Fruit fly (Drosophila melanogaster) whole organism, embryonic: ENCODE measurements around the gene Gpo3.

Source experiments
- Awh ChIP-seq: fragments of 200-800 bp; sonication (Bioruptor generic); IDR thresholded peaks from 2 replicates; pipeline ENCODE4, ENCODE4 v1.3.6; 2022; ENCODE audit warnings: missing biosample characterization, missing genetic modification characterization
- BEAF-32 ChIP-seq: fragments of 200-800 bp; sonication (Bioruptor generic); optimal IDR thresholded peaks from 3 replicates; lab custom pipeline; 2017; ENCODE audit warnings: missing biosample characterization, missing genetic modification characterization, mild to moderate bottlenecking, moderate library complexity, missing genetic modification reagents
- Bteb2 ChIP-seq: fragments of 200-800 bp; sonication (Bioruptor generic); optimal IDR thresholded peaks from 2 replicates; lab custom pipeline; 2016; ENCODE audit warnings: missing biosample characterization, missing genetic modification characterization
- CG10366 ChIP-seq: fragments of 200-800 bp; sonication (Bioruptor generic); IDR thresholded peaks from 2 replicates; pipeline ENCODE4 v1.3.6; 2022; ENCODE audit warnings: missing biosample characterization, missing genetic modification characterization
- CG12299 ChIP-seq: fragments of 200-800 bp; sonication (Bioruptor generic); optimal IDR thresholded peaks from 2 replicates; lab custom pipeline; 2018; ENCODE audit warnings: missing biosample characterization, mild to moderate bottlenecking, missing genetic modification characterization
- CG1233 ChIP-seq: fragments of 200-800 bp; sonication (Bioruptor generic); optimal IDR thresholded peaks from 4 replicates; lab custom pipeline; 2018; ENCODE audit warnings: missing biosample characterization, mild to moderate bottlenecking, missing genetic modification characterization
- CG14014 ChIP-seq: fragments of 200-800 bp; sonication (Bioruptor generic); IDR thresholded peaks from 2 replicates; pipeline ENCODE4 v1.3.6; 2022; ENCODE audit warnings: missing biosample characterization, missing genetic modification characterization
- CG18619 ChIP-seq: fragments of 200-800 bp; sonication (Bioruptor generic); optimal IDR thresholded peaks from 3 replicates; lab custom pipeline; 2017; ENCODE audit warnings: missing biosample characterization, mild to moderate bottlenecking, missing genetic modification characterization
- CG18764 ChIP-seq: fragments of 200-800 bp; sonication (Bioruptor generic); optimal IDR thresholded peaks from 3 replicates; lab custom pipeline; 2016; ENCODE audit warnings: missing biosample characterization, missing genetic modification characterization
- CG2889 ChIP-seq: fragments of 200-800 bp; sonication (Bioruptor generic); IDR thresholded peaks from 3 replicates; pipeline ENCODE4 v1.3.6; 2022; ENCODE audit warnings: missing biosample characterization, missing genetic modification characterization
- CG4282 ChIP-seq: fragments of 200-800 bp; sonication (Bioruptor generic); optimal IDR thresholded peaks from 2 replicates; lab custom pipeline; 2016; ENCODE audit warnings: missing biosample characterization, missing genetic modification characterization
- CG5953 ChIP-seq: fragments of 200-800 bp; sonication (Bioruptor generic); IDR thresholded peaks from 2 replicates; pipeline ENCODE4 v1.3.6; 2022; ENCODE audit warnings: missing biosample characterization, missing genetic modification characterization
- CG6175 ChIP-seq: fragments of 200-800 bp; sonication (Bioruptor generic); IDR thresholded peaks from 3 replicates; pipeline ENCODE4 v1.3.6; 2022; ENCODE audit warnings: missing biosample characterization, missing genetic modification characterization
- CG6272 ChIP-seq: fragments of 200-800 bp; sonication (Bioruptor generic); IDR thresholded peaks from 2 replicates; pipeline ENCODE4 v1.3.6; 2022; ENCODE audit warnings: missing biosample characterization, missing genetic modification characterization
- CG7357 ChIP-seq: fragments of 200-800 bp; sonication (Bioruptor generic); IDR thresholded peaks from 3 replicates; pipeline ENCODE4 v1.3.6; 2022; ENCODE audit warnings: missing biosample characterization, missing genetic modification characterization
- CG8478 ChIP-seq: fragments of >200 bp; optimal IDR thresholded peaks from 2 replicates; lab custom pipeline; 2018
- CG8944 ChIP-seq: fragments of 200-800 bp; sonication (Bioruptor generic); optimal IDR thresholded peaks from 3 replicates; lab custom pipeline; 2016; ENCODE audit warnings: missing biosample characterization, missing genetic modification characterization
- CHES-1-like ChIP-seq: fragments of 200-800 bp; sonication (Bioruptor generic); optimal IDR thresholded peaks from 2 replicates; lab custom pipeline; 2016; ENCODE audit warnings: missing biosample characterization, missing genetic modification characterization
- Dll ChIP-seq: fragments of 200-800 bp; sonication (Bioruptor generic); IDR thresholded peaks from 4 replicates; pipeline ENCODE4 v1.3.6; 2022; ENCODE audit warnings: missing biosample characterization, missing genetic modification characterization; ENCODE audit not compliant: partially characterized antibody
- Doc2 ChIP-seq: fragments of 200-800 bp; sonication (Bioruptor generic); IDR thresholded peaks from 2 replicates; pipeline ENCODE4 v1.3.6; 2022; ENCODE audit warnings: missing biosample characterization, missing genetic modification characterization
- Drgx ChIP-seq: fragments of 200-800 bp; sonication (Bioruptor generic); IDR thresholded peaks from 2 replicates; pipeline ENCODE4 v1.3.6; 2022; ENCODE audit warnings: missing biosample characterization, missing genetic modification characterization
- HLH4C ChIP-seq: fragments of 200-800 bp; sonication (Bioruptor generic); IDR thresholded peaks from 3 replicates; pipeline ENCODE4 v1.3.6; 2022; ENCODE audit warnings: missing biosample characterization, missing genetic modification characterization; ENCODE audit not compliant: partially characterized antibody
- HLHmδ ChIP-seq: fragments of 200-800 bp; sonication (Bioruptor generic); optimal IDR thresholded peaks from 2 replicates; lab custom pipeline; 2018; ENCODE audit warnings: missing biosample characterization, mild to moderate bottlenecking, missing genetic modification characterization, moderate library complexity
- MBD-R2 ChIP-seq: fragments of 200-800 bp; sonication (Bioruptor generic); IDR thresholded peaks from 2 replicates; pipeline ENCODE4 v1.3.6; 2022; ENCODE audit warnings: missing biosample characterization, missing genetic modification characterization
- Meics ChIP-seq: fragments of 200-800 bp; sonication (Bioruptor generic); optimal IDR thresholded peaks from 2 replicates; lab custom pipeline; 2017; ENCODE audit warnings: missing biosample characterization, mild to moderate bottlenecking, missing genetic modification characterization
- Opbp ChIP-seq: fragments of 200-800 bp; sonication (Bioruptor generic); IDR thresholded peaks from 3 replicates; pipeline ENCODE4 v1.3.6; 2022; ENCODE audit warnings: missing biosample characterization, missing genetic modification characterization; ENCODE audit not compliant: partially characterized antibody
- Ptx1 ChIP-seq: fragments of 200-800 bp; sonication (Bioruptor generic); IDR thresholded peaks from 2 replicates; pipeline ENCODE4 v1.3.6; 2022; ENCODE audit warnings: missing biosample characterization, missing genetic modification characterization
- Rx ChIP-seq: fragments of 200-800 bp; sonication (Bioruptor generic); IDR thresholded peaks from 2 replicates; pipeline ENCODE4 v1.3.6; 2022; ENCODE audit warnings: missing biosample characterization, missing genetic modification characterization
- Scr ChIP-seq: fragments of 200-800 bp; sonication (Bioruptor generic); IDR thresholded peaks from 2 replicates; pipeline ENCODE4 v1.3.6; 2022; ENCODE audit warnings: missing biosample characterization, missing genetic modification characterization; ENCODE audit not compliant: partially characterized antibody
- amos ChIP-seq: fragments of 200-800 bp; sonication (Bioruptor generic); IDR thresholded peaks from 2 replicates; pipeline ENCODE4 v1.3.6; 2022; ENCODE audit warnings: missing biosample characterization, missing genetic modification characterization; ENCODE audit not compliant: partially characterized antibody
- ara ChIP-seq: fragments of 200-800 bp; sonication (Bioruptor generic); IDR thresholded peaks from 2 replicates; pipeline ENCODE4 v1.3.6; 2022; ENCODE audit warnings: missing biosample characterization, missing genetic modification characterization
- bcd ChIP-seq: fragments of 200-800 bp; sonication (Bioruptor generic); optimal IDR thresholded peaks from 2 replicates; lab custom pipeline; 2017; ENCODE audit warnings: missing biosample characterization, mild to moderate bottlenecking, missing genetic modification characterization
- bigmax ChIP-seq: fragments of 200-800 bp; sonication (Bioruptor generic); optimal IDR thresholded peaks from 2 replicates; lab custom pipeline; 2018; ENCODE audit warnings: missing biosample characterization, mild to moderate bottlenecking, missing genetic modification characterization
- chinmo ChIP-seq: fragments of 200-800 bp; sonication (Bioruptor generic); IDR thresholded peaks from 4 replicates; pipeline ENCODE4 v1.3.6; 2022; ENCODE audit warnings: missing biosample characterization, missing genetic modification characterization; ENCODE audit not compliant: partially characterized antibody
- cwo ChIP-seq: fragments of 200-800 bp; sonication (Bioruptor generic); optimal IDR thresholded peaks from 3 replicates; lab custom pipeline; 2017; ENCODE audit warnings: missing biosample characterization, missing genetic modification characterization, mild to moderate bottlenecking, moderate library complexity, missing genetic modification reagents
- fd96Cb ChIP-seq: fragments of 200-800 bp; sonication (Bioruptor generic); optimal IDR thresholded peaks from 2 replicates; lab custom pipeline; 2018; ENCODE audit warnings: missing biosample characterization, mild to moderate bottlenecking, missing genetic modification characterization, moderate library complexity
- fru ChIP-seq: fragments of >200 bp; optimal IDR thresholded peaks from 2 replicates; lab custom pipeline; 2017
- gce ChIP-seq: fragments of 200-800 bp; sonication (Bioruptor generic); IDR thresholded peaks from 3 replicates; pipeline ENCODE4 v1.3.6; 2022; ENCODE audit warnings: missing biosample characterization, missing genetic modification characterization
- gcm ChIP-seq: fragments of 200-800 bp; sonication (Bioruptor generic); optimal IDR thresholded peaks from 2 replicates; lab custom pipeline; 2019; ENCODE audit warnings: missing biosample characterization, mild to moderate bottlenecking, missing genetic modification characterization, moderate library complexity
- gsb ChIP-seq: fragments of 200-800 bp; sonication (Bioruptor generic); IDR thresholded peaks from 2 replicates; pipeline ENCODE4 v1.3.6; 2022; ENCODE audit warnings: missing biosample characterization, missing genetic modification characterization
- ind ChIP-seq: fragments of 200-800 bp; sonication (Bioruptor generic); optimal IDR thresholded peaks from 3 replicates; lab custom pipeline; 2016; ENCODE audit warnings: missing biosample characterization, missing genetic modification characterization
- jing ChIP-seq: fragments of 200-800 bp; sonication (Bioruptor generic); optimal IDR thresholded peaks from 2 replicates; lab custom pipeline; 2018; ENCODE audit warnings: missing biosample characterization, mild to moderate bottlenecking, missing genetic modification characterization
- ken ChIP-seq: fragments of 200-800 bp; sonication (Bioruptor generic); IDR thresholded peaks from 3 replicates; pipeline ENCODE4 v1.3.6; 2022; ENCODE audit warnings: missing biosample characterization, missing genetic modification characterization
- lab ChIP-seq: fragments of 200-800 bp; sonication (Bioruptor generic); optimal IDR thresholded peaks from 3 replicates; lab custom pipeline; 2017; ENCODE audit warnings: missing biosample characterization, missing genetic modification characterization, mild to moderate bottlenecking, moderate library complexity, missing genetic modification reagents
- luna ChIP-seq: fragments of 200-800 bp; sonication (Bioruptor generic); optimal IDR thresholded peaks from 2 replicates; lab custom pipeline; 2016; ENCODE audit warnings: missing biosample characterization, missing genetic modification characterization
- nerfin-2 ChIP-seq: fragments of 200-800 bp; sonication (Bioruptor generic); IDR thresholded peaks from 2 replicates; pipeline ENCODE4 v1.3.6; 2022; ENCODE audit warnings: missing biosample characterization, missing genetic modification characterization; ENCODE audit not compliant: partially characterized antibody
- pnt ChIP-seq: fragments of 200-800 bp; sonication (Bioruptor generic); optimal IDR thresholded peaks from 3 replicates; lab custom pipeline; 2016; ENCODE audit warnings: missing biosample characterization, missing genetic modification characterization
- sob ChIP-seq: fragments of 200-800 bp; sonication (Bioruptor generic); IDR thresholded peaks from 2 replicates; pipeline ENCODE4 v1.3.6; 2022; ENCODE audit warnings: missing biosample characterization, missing genetic modification characterization
- tin ChIP-seq: fragments of 200-800 bp; sonication (Bioruptor generic); optimal IDR thresholded peaks from 3 replicates; lab custom pipeline; 2016; ENCODE audit warnings: missing biosample characterization, missing genetic modification characterization
- yki ChIP-seq: fragments of >200 bp; optimal IDR thresholded peaks from 3 replicates; lab custom pipeline; 2018

Gene Gpo3

dm6 chr2L:13665025-13665881 is 42.8 kb upstream of the Gpo3 start, which contains the start of gene CG18507 (continued):
- no peak for TF ChIP-seq lab (GFP tag; lab: Kevin White, UChicago)
- no peak for TF ChIP-seq CG18619 (GFP tag; lab: Kevin White, UChicago)
- TF ChIP-seq CG5953 (GFP tag; lab: Robert Waterston, UW): no peak
- no peak for TF ChIP-seq CG12299 (tag; lab: Kevin White, UChicago)
- TF ChIP-seq gsb: no peak
- TF ChIP-seq CG6175: no peak
- TF ChIP-seq Opbp (GFP tag; lab: Robert Waterston, UW): peak; percentile 34; the same call in 1 of the 3 replicates
- TF ChIP-seq bcd: peak; percentile 5
- no peak for TF ChIP-seq ken (GFP tag; lab: Robert Waterston, UW)
- no peak for TF ChIP-seq jing (GFP tag; lab: Kevin White, UChicago)
- no peak for TF ChIP-seq CG1233 (GFP tag; lab: Kevin White, UChicago)
- TF ChIP-seq Meics: peak; percentile 42
- no peak for TF ChIP-seq CG14014 (GFP tag; lab: Robert Waterston, UW)
- no peak for TF ChIP-seq CG18764
- no peak for TF ChIP-seq amos (GFP tag; lab: Robert Waterston, UW)
- TF ChIP-seq chinmo (GFP tag; lab: Robert Waterston, UW): peak; percentile 38; the same call in 1 of the 4 replicates
- TF ChIP-seq sob (GFP tag; lab: Robert Waterston, UW): peak; percentile 25; the same call in 1 of the 2 replicates
- TF ChIP-seq HLH4C: no peak
- no peak for TF ChIP-seq luna (GFP tag; lab: Kevin White, UChicago)
- TF ChIP-seq fd96Cb (tag; lab: Kevin White, UChicago): no peak
- TF ChIP-seq HLHmδ (GFP tag; lab: Kevin White, UChicago): no peak
- no peak for TF ChIP-seq ind (GFP tag; lab: Kevin White, UChicago)
- no peak for TF ChIP-seq CHES-1-like (GFP tag; lab: Kevin White, UChicago)
- TF ChIP-seq Awh: peak; percentile 44; the same call in 1 of the 2 replicates
- no peak for TF ChIP-seq gce
- no peak for TF ChIP-seq CG10366 (GFP tag; lab: Robert Waterston, UW)
- TF ChIP-seq CG4282 (GFP tag; lab: Kevin White, UChicago): no peak
- no peak for TF ChIP-seq Dll (GFP tag; lab: Robert Waterston, UW)
- no peak for TF ChIP-seq Bteb2 (GFP tag; lab: Kevin White, UChicago)
- TF ChIP-seq ara (GFP tag; lab: Robert Waterston, UW): 0 out of 2 replicates have a peak, but pooled peaks have one; percentile 30
- TF ChIP-seq CG8944 (GFP tag; lab: Kevin White, UChicago): no peak
- TF ChIP-seq gcm (GFP tag; lab: Kevin White, UChicago): no peak
- no peak for TF ChIP-seq Ptx1 (GFP tag; lab: Robert Waterston, UW)
- no peak for TF ChIP-seq pnt
- TF ChIP-seq tin (GFP tag; lab: Kevin White, UChicago): no peak
- no peak for TF ChIP-seq CG6272 (GFP tag; lab: Robert Waterston, UW)
- no peak for TF ChIP-seq Doc2
- no peak for TF ChIP-seq yki (lab: Kevin White, UChicago)
- TF ChIP-seq CG8478: no peak
- no peak for TF ChIP-seq BEAF-32
- TF ChIP-seq bigmax (GFP tag; lab: Kevin White, UChicago): peak; percentile 79
- TF ChIP-seq Rx (GFP tag; lab: Robert Waterston, UW): 0 out of 2 replicates have a peak, but pooled peaks have one; percentile 1
- no peak for TF ChIP-seq MBD-R2 (GFP tag; lab: Robert Waterston, UW)
- TF ChIP-seq nerfin-2 (GFP tag; lab: Robert Waterston, UW): no peak
- TF ChIP-seq Drgx (GFP tag; lab: Robert Waterston, UW): peak; percentile 75
- no peak for TF ChIP-seq Scr (GFP tag; lab: Robert Waterston, UW)
- TF ChIP-seq CG7357 (GFP tag; lab: Robert Waterston, UW): no peak
- no peak for TF ChIP-seq cwo (GFP tag; lab: Kevin White, UChicago)
- TF ChIP-seq fru (lab: Kevin White, UChicago): no peak
- TF ChIP-seq CG2889 (GFP tag; lab: Robert Waterston, UW): no peak
